Worm (Caenorhabditis elegans) whole organism, L2 larva: ENCODE measurements around the gene F36H12.9.
"Not testable (repeated sequence)": the region's sequence is repeated elsewhere in the genome, so short reads cannot be mapped to it uniquely, and the experiment has no call there.

ENCODE experiments used
- ZK546.5 ChIP-seq: sonication (generic microtip); optimal IDR thresholded peaks from 2 replicates; lab custom pipeline; 2017; ENCODE audit warnings: missing biosample characterization, missing genetic modification characterization
- alr-1 ChIP-seq: fragments of 150-350 bp; optimal IDR thresholded peaks from 2 replicates; lab custom pipeline; 2014; ENCODE audit warnings: missing biosample characterization, missing genetic modification characterization
- ama-1 ChIP-seq: fragments of 150-350 bp; optimal IDR thresholded peaks from 2 replicates; lab custom pipeline; 2018; ENCODE audit warnings: inconsistent platforms
- lsy-2 ChIP-seq, 2 experiments: fragments of 150-350 bp in 1 of 2; sonication (generic microtip) in 1 of 2; optimal IDR thresholded peaks; 2 replicates each; lab custom pipeline; 2014 to 2017; ENCODE audit warnings: missing biosample characterization in 2 of 2, missing genetic modification characterization in 2 of 2
- mdl-1 ChIP-seq, 2 experiments: fragments of 150-350 bp in 1 of 2; sonication (generic microtip) in 1 of 2; optimal IDR thresholded peaks; 2 replicates each; lab custom pipeline; 2017; ENCODE audit warnings: missing biosample characterization in 2 of 2, missing genetic modification characterization in 2 of 2
- nhr-25 ChIP-seq: fragments of 150-350 bp; sonication (generic microtip); optimal IDR thresholded peaks from 3 replicates; lab custom pipeline; 2014; ENCODE audit warnings: missing biosample characterization, missing genetic modification characterization

ce11 chrIV:5225277-5225822, 31.5 kb upstream of the F36H12.9 start, which contains the start of gene cylc-1:
- not testable (repeated sequence) for TF ChIP-seq alr-1 (tag; lab: Kevin White, UChicago); ama-1 (lab: Kevin White, UChicago); ZK546.5 (tag; lab: Kevin White, UChicago); lsy-2 (tag; optimal IDR thresholded peaks at IDR 0.05; lab: Kevin White, UChicago); mdl-1 (tag; optimal IDR thresholded peaks at IDR 0.05; lab: Kevin White, UChicago); nhr-25 (tag; lab: Kevin White, UChicago)
